Worm (Caenorhabditis elegans) whole organism, L4/young adult: ENCODE measurements around the gene F07C6.2.

Experiments used
- W03F9.2 ChIP-seq: fragments of 150-350 bp; optimal IDR thresholded peaks from 2 replicates; lab custom pipeline; 2014; ENCODE audit warnings: missing biosample characterization, missing genetic modification characterization
- dao-5 ChIP-seq: sonication (generic microtip); optimal IDR thresholded peaks from 2 replicates; lab custom pipeline; 2016; ENCODE audit warnings: missing genotype, missing genetic modification characterization, moderate library complexity, missing compliant biosample characterization
- him-1 ChIP-seq: sonication (generic microtip); optimal IDR thresholded peaks from 2 replicates; lab custom pipeline; 2016; ENCODE audit warnings: missing genotype, missing genetic modification reagents, missing genetic modification characterization, missing compliant biosample characterization

DNA sequence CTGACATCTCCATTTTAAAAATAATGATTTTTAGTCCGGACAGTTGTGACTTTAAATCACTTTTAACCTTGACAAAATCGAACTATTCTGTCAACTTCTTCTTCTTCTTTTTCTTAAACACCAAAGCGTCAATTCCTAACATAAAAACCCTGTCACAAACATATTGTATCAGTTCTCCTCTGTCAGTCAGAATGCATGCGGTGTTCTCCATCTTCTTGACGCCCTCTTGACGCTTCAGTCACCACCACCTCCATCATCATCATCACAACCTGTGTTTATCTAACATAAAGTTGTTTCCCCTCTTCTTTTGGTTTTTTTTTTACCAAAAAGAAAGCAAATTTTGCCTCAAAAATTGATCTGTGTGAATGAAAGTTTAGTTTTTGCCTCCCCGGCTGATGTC, 44.4 kb downstream of the F07C6.2 start:
- TF ChIP-seq him-1: no peak
- TF ChIP-seq W03F9.2: no peak
- TF ChIP-seq dao-5 (tag; lab: Kevin White, UChicago): no peak
